Fruit fly (Drosophila melanogaster) whole organism, embryonic: ENCODE measurements around the gene CG16789.

Source experiments
- Aef1 ChIP-seq: fragments of 200-800 bp; sonication (Bioruptor generic); IDR thresholded peaks from 3 replicates; pipeline ENCODE4 v1.3.6; 2022; ENCODE audit warnings: missing biosample characterization, missing genetic modification characterization
- CG17361 ChIP-seq: fragments of 200-800 bp; sonication (Bioruptor generic); IDR thresholded peaks from 3 replicates; pipeline ENCODE4 v1.3.6; 2022; ENCODE audit warnings: missing biosample characterization, missing genetic modification characterization
- CG4617 ChIP-seq: fragments of 200-800 bp; sonication (Bioruptor generic); optimal IDR thresholded peaks from 3 replicates; lab custom pipeline; 2016; ENCODE audit warnings: missing biosample characterization, missing genetic modification characterization, borderline replicate concordance
- CG7556 ChIP-seq: fragments of 200-800 bp; sonication (Bioruptor generic); optimal IDR thresholded peaks from 2 replicates; lab custom pipeline; 2017; ENCODE audit warnings: missing biosample characterization, mild to moderate bottlenecking, missing genetic modification characterization
- CG9797 ChIP-seq: fragments of 200-800 bp; sonication (Bioruptor generic); optimal IDR thresholded peaks from 3 replicates; lab custom pipeline; 2018; ENCODE audit warnings: missing biosample characterization, mild to moderate bottlenecking, missing genetic modification characterization
- GATAe ChIP-seq: fragments of 200-800 bp; sonication (Bioruptor generic); conservative IDR thresholded peaks from 2 replicates; pipeline ENCODE4 v1.3.6; 2022; ENCODE audit warnings: missing biosample characterization, missing genetic modification characterization
- Jarid2 ChIP-seq: fragments of 200-800 bp; sonication (Bioruptor generic); optimal IDR thresholded peaks from 3 replicates; lab custom pipeline; 2017; ENCODE audit warnings: mild to moderate bottlenecking, missing biosample characterization, missing genetic modification reagents, missing genetic modification characterization
- Poxn ChIP-seq: fragments of 200-800 bp; sonication (Bioruptor generic); IDR thresholded peaks from 2 replicates; pipeline ENCODE4 v1.3.6; 2022; ENCODE audit warnings: missing biosample characterization, missing genetic modification characterization
- TFAM ChIP-seq: fragments of 200-800 bp; sonication (Bioruptor generic); optimal IDR thresholded peaks from 2 replicates; lab custom pipeline; 2017; ENCODE audit warnings: missing biosample characterization, missing genetic modification characterization, inconsistent platforms
- ind ChIP-seq: fragments of 200-800 bp; sonication (Bioruptor generic); optimal IDR thresholded peaks from 3 replicates; lab custom pipeline; 2016; ENCODE audit warnings: missing biosample characterization, missing genetic modification characterization
- pnt ChIP-seq: fragments of 200-800 bp; sonication (Bioruptor generic); optimal IDR thresholded peaks from 3 replicates; lab custom pipeline; 2016; ENCODE audit warnings: missing biosample characterization, missing genetic modification characterization
- schlank ChIP-seq: fragments of 200-800 bp; sonication (Bioruptor generic); optimal IDR thresholded peaks from 2 replicates; lab custom pipeline; 2018; ENCODE audit warnings: missing biosample characterization, mild to moderate bottlenecking, missing genetic modification characterization
- vvl ChIP-seq: fragments of 200-800 bp; sonication (Bioruptor generic); IDR thresholded peaks from 2 replicates; pipeline ENCODE4 v1.3.6; 2022; ENCODE audit warnings: missing biosample characterization, missing genetic modification characterization

DNA sequence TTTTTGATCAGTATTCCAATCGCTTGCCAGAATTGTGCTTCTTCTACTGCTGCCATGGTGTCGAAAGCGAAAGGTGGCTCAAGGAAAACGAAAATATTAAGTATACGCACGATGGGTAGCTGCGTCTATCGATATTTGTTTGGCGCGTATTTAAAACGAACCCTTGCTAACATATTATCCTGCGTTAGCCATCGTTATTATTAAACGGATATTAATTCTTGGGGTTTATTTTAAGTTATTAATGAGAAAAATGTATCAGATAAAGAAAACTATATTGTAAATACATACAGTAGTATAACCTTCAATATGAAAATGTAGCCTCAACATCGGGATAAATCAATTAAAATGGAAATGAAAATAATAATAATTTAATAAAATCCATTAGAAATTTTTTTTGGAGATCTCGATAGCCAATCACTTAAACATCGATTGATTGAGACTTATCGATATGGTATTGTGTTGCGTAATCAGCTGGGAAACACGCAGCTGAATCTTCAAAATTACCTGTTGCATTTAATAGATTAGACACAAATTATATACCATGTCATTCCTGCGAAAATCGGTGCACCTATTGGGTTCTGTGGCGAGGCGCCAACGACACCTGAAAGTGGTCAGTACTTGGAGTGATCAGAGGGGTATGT, 10.5 kb upstream of the CG16789 start, which contains the start of the genes CG9386 and BckdhA:
- TF ChIP-seq CG7556 (GFP tag; lab: Kevin White, UChicago): peak; percentile 42
- peak; percentile 13; the same call in 1 of the 3 replicates for TF ChIP-seq Aef1 (GFP tag; lab: Robert Waterston, UW)
- TF ChIP-seq schlank (tag; lab: Kevin White, UChicago): no peak
- no peak for TF ChIP-seq Poxn (GFP tag; lab: Robert Waterston, UW)
- no peak for TF ChIP-seq CG4617 (GFP tag; lab: Kevin White, UChicago)
- TF ChIP-seq GATAe (GFP tag; lab: Robert Waterston, UW): no peak
- no peak for TF ChIP-seq Jarid2 (GFP tag; lab: Kevin White, UChicago)
- TF ChIP-seq TFAM (GFP tag; lab: Kevin White, UChicago): no peak
- TF ChIP-seq CG17361: peak; percentile 74; the same call in 2 of the 3 replicates
- peak; percentile 52 for TF ChIP-seq ind (GFP tag; lab: Kevin White, UChicago)
- peak; percentile 34 for TF ChIP-seq pnt (GFP tag; lab: Kevin White, UChicago)
- TF ChIP-seq CG9797: no peak
- TF ChIP-seq vvl (GFP tag; lab: Robert Waterston, UW): peak; percentile 74
